Fruit fly (Drosophila melanogaster): Measurements from ENCODE around the gene CG5521.
A peak's percentile ranks its signal among the peaks of the same experiment; 100 is the strongest.

Gene CG5521

DNA sequence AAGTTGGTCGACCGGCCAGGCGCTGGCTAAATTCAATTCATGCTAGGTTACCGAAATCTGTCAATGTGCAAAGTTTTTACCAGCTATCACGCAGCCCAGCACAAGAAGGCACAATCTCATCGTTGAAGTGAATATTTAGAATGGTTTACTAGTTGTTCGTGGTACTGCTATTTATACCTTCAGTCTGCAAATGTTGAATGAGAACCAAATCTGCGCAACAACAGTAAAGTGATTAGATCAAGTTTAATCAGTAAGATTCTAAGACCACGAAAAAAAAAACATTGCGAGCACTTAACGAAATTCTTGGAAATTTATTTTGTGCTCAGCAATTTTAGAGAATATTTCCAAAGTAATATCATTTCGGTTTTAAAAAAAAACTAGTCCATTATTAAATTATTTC lies 38.6 kb downstream of the CG5521 start, which contains the start of gene CG6296:
TSS of gene CG6296 (minus strand) at position 132 of the 400 bp plus-strand sequence.
- TF ChIP-seq CG12768 (GFP tag; optimal IDR thresholded peaks at IDR 0.05), result no peak

dm6 chr3R:27007022-27007421 lies 40.3 kb downstream of the CG5521 start, which contains the start of gene CG6295:
Gene CG6295, minus strand, starts transcription at chr3R:27007055.
- TF ChIP-seq CG12768 (GFP tag; optimal IDR thresholded peaks at IDR 0.05), result no peak

dm6 chr3R:27018187-27018586 lies 51.5 kb downstream of the CG5521 start, which contains the start of gene CG17192:
Gene CG17192, minus strand, starts transcription at chr3R:27018287.
- TF ChIP-seq CG7101 (tag; optimal IDR thresholded peaks at IDR 0.05), result no peak
- TF ChIP-seq CG1620 (GFP tag; optimal IDR thresholded peaks at IDR 0.05), result no peak
- TF ChIP-seq CG5204 (GFP tag; optimal IDR thresholded peaks at IDR 0.05), result no peak
- no peak for TF ChIP-seq cnc (optimal IDR thresholded peaks at IDR 0.05)
- TF ChIP-seq toe (GFP tag; optimal IDR thresholded peaks at IDR 0.05), result no peak
- no peak for TF ChIP-seq Clk (GFP tag; optimal IDR thresholded peaks at IDR 0.05)
- no peak for TF ChIP-seq ovo (GFP tag; optimal IDR thresholded peaks at IDR 0.05)
- no peak for TF ChIP-seq Mnt (GFP tag; optimal IDR thresholded peaks at IDR 0.05)

DNA sequence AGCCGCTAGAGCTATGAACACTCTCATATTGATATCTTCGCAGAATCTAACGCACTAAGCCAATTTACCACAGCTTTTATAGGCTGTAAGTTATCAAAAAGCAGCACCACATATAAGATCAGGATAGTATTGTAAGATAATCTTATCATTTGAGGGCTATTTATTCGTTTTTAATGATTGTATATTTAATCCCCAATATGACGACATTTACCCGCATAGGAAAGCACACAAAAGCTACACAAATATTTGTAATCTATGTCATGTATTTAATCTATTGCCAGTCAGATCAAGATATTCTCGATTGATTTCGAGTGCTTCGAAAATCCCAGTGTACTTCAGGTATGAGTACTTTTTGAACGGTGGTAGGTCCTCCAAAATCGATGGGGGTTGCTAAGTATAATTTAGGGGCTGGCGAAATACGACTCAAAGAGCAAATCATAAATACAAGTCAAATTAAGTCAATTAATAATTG lies 53.0 kb downstream of the CG5521 start, which contains the start of gene CG17191:
TSS of gene CG17191 (minus strand) at position 51 of the 472 bp plus-strand sequence.
- TF ChIP-seq CG33017 (tag; optimal IDR thresholded peaks at IDR 0.05), result no peak
- no peak for TF ChIP-seq CG1620 (GFP tag; optimal IDR thresholded peaks at IDR 0.05)
- no peak for TF ChIP-seq pad (GFP tag; optimal IDR thresholded peaks at IDR 0.05)
- no peak for TF ChIP-seq Clk (GFP tag; optimal IDR thresholded peaks at IDR 0.05)
- no peak for TF ChIP-seq CG7045 (GFP tag; optimal IDR thresholded peaks at IDR 0.05)
- no peak for TF ChIP-seq kay (GFP tag; ENCODE audit: borderline replicate concordance)
- TF ChIP-seq bab1 (GFP tag; optimal IDR thresholded peaks at IDR 0.05), result no peak
- no peak for TF ChIP-seq CG7101 (tag; optimal IDR thresholded peaks at IDR 0.05)
- no peak for TF ChIP-seq cnc (optimal IDR thresholded peaks at IDR 0.05)
- TF ChIP-seq CG14711 (tag; optimal IDR thresholded peaks at IDR 0.05), result no peak
- TF ChIP-seq toe (GFP tag; optimal IDR thresholded peaks at IDR 0.05), result no peak
- no peak for TF ChIP-seq Crg-1 (GFP tag; optimal IDR thresholded peaks at IDR 0.05)
- TF ChIP-seq CG12768 (GFP tag; optimal IDR thresholded peaks at IDR 0.05), result no peak
- no peak for TF ChIP-seq CG5204 (GFP tag; optimal IDR thresholded peaks at IDR 0.05)
- no peak for TF ChIP-seq Hr96 (GFP tag; optimal IDR thresholded peaks at IDR 0.05)
- TF ChIP-seq ovo (GFP tag; optimal IDR thresholded peaks at IDR 0.05), result no peak
- TF ChIP-seq cic (GFP tag; optimal IDR thresholded peaks at IDR 0.05), result no peak

dm6 chr3R:27021278-27021677 lies 54.5 kb downstream of the CG5521 start, which contains the start of gene CG6283:
Gene CG6283, minus strand, starts transcription at chr3R:27021378.
- peak; percentile 28 for TF ChIP-seq kay (GFP tag; ENCODE audit: borderline replicate concordance)
- TF ChIP-seq Crg-1 (GFP tag; optimal IDR thresholded peaks at IDR 0.05), result no peak

dm6 chr3R:27023117-27023516 lies 56.4 kb downstream of the CG5521 start, which contains the start of gene CG6277:
Gene CG6277, minus strand, starts transcription at chr3R:27023217.
- TF ChIP-seq CG33017 (tag; optimal IDR thresholded peaks at IDR 0.05) (no peak), ovo (GFP tag; optimal IDR thresholded peaks at IDR 0.05) (no peak), toe (GFP tag; optimal IDR thresholded peaks at IDR 0.05) (no peak), CG1620 (GFP tag; optimal IDR thresholded peaks at IDR 0.05) (no peak), CG7045 (GFP tag; optimal IDR thresholded peaks at IDR 0.05) (no peak)

DNA sequence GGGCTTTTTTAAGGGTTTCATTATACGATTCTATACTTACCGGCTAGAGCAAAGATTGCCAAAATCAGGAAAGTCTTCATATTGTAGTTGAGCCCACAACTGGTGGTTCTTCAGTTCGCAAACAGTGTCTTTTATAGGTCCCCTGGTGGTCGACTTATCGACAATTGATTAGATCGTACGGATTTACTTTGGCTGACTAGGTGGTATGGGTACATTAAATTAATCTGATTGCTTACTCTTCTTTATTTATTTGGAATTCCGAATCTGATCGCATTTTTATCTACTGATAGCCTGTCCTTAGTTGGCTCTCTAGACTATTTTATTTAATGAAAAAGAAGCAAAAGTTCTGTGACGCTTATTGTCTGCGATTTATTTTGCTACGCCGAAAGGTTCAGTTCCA lies 59.3 kb downstream of the CG5521 start, which contains the start of gene CG6271:
TSS of gene CG6271 (minus strand) at position 101 of the 400 bp plus-strand sequence.
- no peak for TF ChIP-seq CG11617 (GFP tag; optimal IDR thresholded peaks at IDR 0.05)
- TF ChIP-seq pad (GFP tag; optimal IDR thresholded peaks at IDR 0.05), result no peak
- TF ChIP-seq cic (GFP tag; optimal IDR thresholded peaks at IDR 0.05), result no peak
- no peak for TF ChIP-seq Hr96 (GFP tag; optimal IDR thresholded peaks at IDR 0.05)
- no peak for TF ChIP-seq ovo (GFP tag; optimal IDR thresholded peaks at IDR 0.05)
- no peak for TF ChIP-seq CG5204 (GFP tag; optimal IDR thresholded peaks at IDR 0.05)
- no peak for TF ChIP-seq CG7045 (GFP tag; optimal IDR thresholded peaks at IDR 0.05)
- no peak for TF ChIP-seq CG14711 (tag; optimal IDR thresholded peaks at IDR 0.05)
- TF ChIP-seq toe (GFP tag; optimal IDR thresholded peaks at IDR 0.05), result no peak
- TF ChIP-seq cnc (optimal IDR thresholded peaks at IDR 0.05), result no peak
- TF ChIP-seq Crg-1 (GFP tag; optimal IDR thresholded peaks at IDR 0.05), result no peak
- no peak for TF ChIP-seq tj (GFP tag; optimal IDR thresholded peaks at IDR 0.05)
- TF ChIP-seq Mnt (GFP tag; optimal IDR thresholded peaks at IDR 0.05), result no peak

Data from whole organism, adult.